Fruit fly (Drosophila melanogaster) whole organism, pupa: ENCODE results near the gene CG34303.

Experiments
- CG10348 ChIP-seq: fragments of 200-800 bp; sonication (Bioruptor generic); IDR thresholded peaks from 2 replicates; pipeline ENCODE4 v1.3.6; 2022; ENCODE audit warnings: missing biosample characterization, missing genetic modification characterization
- CG12605 ChIP-seq: fragments of 200-800 bp; sonication (Bioruptor generic); IDR thresholded peaks from 2 replicates; pipeline ENCODE4 v1.3.6; 2022; ENCODE audit warnings: missing biosample characterization, missing genetic modification characterization
- CG13204 ChIP-seq: fragments of 200-800 bp; sonication (Bioruptor generic); optimal IDR thresholded peaks from 2 replicates; lab custom pipeline; 2018; ENCODE audit warnings: missing biosample characterization, mild to moderate bottlenecking, missing genetic modification characterization, moderate library complexity
- CG14655 ChIP-seq: fragments of 200-800 bp; sonication (Bioruptor generic); optimal IDR thresholded peaks from 3 replicates; lab custom pipeline; 2017; ENCODE audit warnings: mild to moderate bottlenecking, missing biosample characterization, missing genetic modification reagents, missing genetic modification characterization
- CG15710 ChIP-seq: fragments of 200-800 bp; sonication (Bioruptor generic); optimal IDR thresholded peaks from 2 replicates; lab custom pipeline; 2018; ENCODE audit warnings: missing biosample characterization, mild to moderate bottlenecking, missing genetic modification characterization, moderate library complexity
- CG17806 ChIP-seq: fragments of 200-800 bp; sonication (Bioruptor generic); optimal IDR thresholded peaks from 2 replicates; lab custom pipeline; 2018; ENCODE audit warnings: missing biosample characterization, mild to moderate bottlenecking, missing genetic modification characterization, moderate library complexity
- CG32121 ChIP-seq: fragments of 200-800 bp; sonication (Bioruptor generic); IDR thresholded peaks from 2 replicates; pipeline ENCODE4 v1.3.6; 2022; ENCODE audit warnings: missing biosample characterization, missing genetic modification characterization
- CG34367 ChIP-seq: fragments of 200-800 bp; sonication (Bioruptor generic); optimal IDR thresholded peaks from 2 replicates; lab custom pipeline; 2018; ENCODE audit warnings: missing biosample characterization, mild to moderate bottlenecking, missing genetic modification characterization
- CG4496 ChIP-seq: fragments of 200-800 bp; sonication (Bioruptor generic); IDR thresholded peaks from 3 replicates; pipeline ENCODE4 v1.3.6; 2022; ENCODE audit warnings: missing biosample characterization, missing genetic modification characterization
- CG8159 ChIP-seq: fragments of 200-800 bp; sonication (Bioruptor generic); optimal IDR thresholded peaks from 3 replicates; lab custom pipeline; 2018; ENCODE audit warnings: missing biosample characterization, mild to moderate bottlenecking, missing genetic modification characterization, moderate library complexity
- CG8301 ChIP-seq: fragments of 200-800 bp; sonication (Bioruptor generic); optimal IDR thresholded peaks from 2 replicates; lab custom pipeline; 2018; ENCODE audit warnings: missing biosample characterization, mild to moderate bottlenecking, missing genetic modification characterization
- CG9948 ChIP-seq: fragments of 200-800 bp; sonication (Bioruptor generic); optimal IDR thresholded peaks from 2 replicates; lab custom pipeline; 2018; ENCODE audit warnings: missing biosample characterization, mild to moderate bottlenecking, missing genetic modification characterization, moderate library complexity
- D1 ChIP-seq: fragments of 200-800 bp; sonication (Bioruptor generic); optimal IDR thresholded peaks from 2 replicates; lab custom pipeline; 2018; ENCODE audit warnings: missing biosample characterization, mild to moderate bottlenecking, missing genetic modification characterization, moderate library complexity
- EcR ChIP-seq: fragments of 200-800 bp; sonication (Bioruptor generic); optimal IDR thresholded peaks from 3 replicates; lab custom pipeline; 2019; ENCODE audit warnings: missing biosample characterization, missing genetic modification characterization, mild to moderate bottlenecking, moderate library complexity, missing genetic modification reagents
- Ets98B ChIP-seq: fragments of 200-800 bp; sonication (Bioruptor generic); IDR thresholded peaks from 2 replicates; pipeline ENCODE4 v1.3.6; 2022; ENCODE audit warnings: missing biosample characterization, missing genetic modification characterization
- Pif1A ChIP-seq: fragments of 200-800 bp; sonication (Bioruptor generic); optimal IDR thresholded peaks from 3 replicates; lab custom pipeline; 2016; ENCODE audit warnings: missing biosample characterization, missing genetic modification characterization
- Pif1B ChIP-seq: fragments of 200-800 bp; sonication (Bioruptor generic); optimal IDR thresholded peaks from 3 replicates; lab custom pipeline; 2016; ENCODE audit warnings: missing biosample characterization, missing genetic modification characterization
- Snoo ChIP-seq: fragments of 200-800 bp; sonication (Bioruptor generic); optimal IDR thresholded peaks from 3 replicates; lab custom pipeline; 2017; ENCODE audit warnings: missing biosample characterization, mild to moderate bottlenecking, missing genetic modification characterization, inconsistent platforms
- fd96Ca ChIP-seq: fragments of 200-800 bp; sonication (Bioruptor generic); IDR thresholded peaks from 3 replicates; pipeline ENCODE4 v1.3.6; 2022; ENCODE audit warnings: missing biosample characterization, missing genetic modification characterization
- gl ChIP-seq: fragments of 200-800 bp; sonication (Bioruptor generic); optimal IDR thresholded peaks from 2 replicates; lab custom pipeline; 2018; ENCODE audit warnings: missing biosample characterization, mild to moderate bottlenecking, missing genetic modification characterization
- rn ChIP-seq: fragments of 200-800 bp; sonication (Bioruptor generic); IDR thresholded peaks from 2 replicates; pipeline ENCODE4 v1.3.6; 2022; ENCODE audit warnings: missing biosample characterization, missing genetic modification characterization

The CG34303 gene

DNA sequence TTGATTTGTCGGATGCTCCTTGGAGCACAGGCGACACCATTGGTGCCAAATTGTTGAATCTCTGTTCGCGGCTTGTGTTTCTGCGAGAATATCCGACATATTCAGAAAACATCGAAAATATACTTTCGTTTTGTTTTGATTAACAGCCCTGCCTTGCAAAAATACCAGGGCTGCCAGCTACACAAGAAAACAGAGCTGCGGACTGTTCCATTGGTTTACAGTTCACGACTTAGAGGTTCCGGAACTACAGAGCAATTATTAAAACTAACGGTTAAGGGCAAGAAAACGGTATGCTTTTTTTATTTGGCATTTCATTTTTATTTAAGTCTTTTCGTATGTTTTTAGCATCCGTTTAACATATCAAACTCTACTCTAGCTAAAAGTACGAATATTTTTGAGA is 9.5 kb upstream of the CG34303 start, which contains the start of gene CG6254:
CG6254 (minus strand) TSS at position 169 of the 400 bp plus-strand sequence.
- TF ChIP-seq rn (GFP tag; lab: Robert Waterston, UW) (no peak), CG13204 (GFP tag; lab: Kevin White, UChicago) (no peak), CG9948 (tag; lab: Kevin White, UChicago) (no peak), CG12605 (GFP tag; lab: Robert Waterston, UW) (no peak), Pif1A (GFP tag; lab: Kevin White, UChicago) (no peak), CG32121 (no peak), Snoo (tag; lab: Kevin White, UChicago) (no peak), CG15710 (tag; lab: Kevin White, UChicago) (no peak), Pif1B (GFP tag; lab: Kevin White, UChicago) (no peak), CG4496 (no peak), Ets98B (GFP tag; lab: Robert Waterston, UW) (no peak), CG8159 (tag; lab: Kevin White, UChicago) (no peak), gl (tag; lab: Kevin White, UChicago) (no peak), CG10348 (GFP tag; lab: Robert Waterston, UW) (no peak), CG34367 (tag; lab: Kevin White, UChicago) (no peak), fd96Ca (GFP tag; lab: Robert Waterston, UW) (no peak), CG17806 (tag; lab: Kevin White, UChicago) (no peak), CG14655 (GFP tag; lab: Kevin White, UChicago) (no peak), EcR (GFP tag; lab: Kevin White, UChicago) (no peak), CG8301 (no peak)

DNA sequence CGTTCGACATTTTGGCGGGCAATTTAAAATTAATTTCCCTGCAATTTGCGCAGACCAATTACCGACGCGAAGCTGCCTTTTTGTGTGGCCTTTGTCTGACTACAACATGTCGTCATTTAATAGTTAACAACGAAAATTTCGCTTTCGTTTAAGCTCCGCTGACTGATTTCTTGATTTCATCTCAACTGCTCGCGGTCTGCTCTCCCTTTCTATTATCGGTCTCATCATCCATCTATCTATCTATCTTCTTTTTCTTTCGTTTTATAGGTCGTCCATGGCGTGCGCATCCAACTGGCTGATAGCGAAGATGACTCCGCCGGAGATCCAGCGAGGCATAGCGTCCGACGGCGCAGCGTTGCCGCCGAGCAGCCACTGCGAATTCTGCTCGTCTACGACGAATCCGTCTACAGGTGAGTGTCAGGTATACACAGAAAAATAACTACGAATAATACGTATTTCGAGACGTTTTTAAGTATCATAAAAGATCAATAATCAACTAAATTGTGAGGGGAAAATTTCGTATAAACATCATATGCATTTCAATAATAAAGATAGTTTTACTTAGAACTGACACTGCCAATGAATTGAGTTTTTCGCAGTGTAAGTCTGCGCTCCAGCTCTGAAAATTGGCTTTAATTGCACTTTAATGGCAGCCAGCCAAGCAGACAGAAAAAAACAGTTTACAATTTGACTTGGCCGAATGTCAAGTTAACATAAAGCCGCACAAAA is 2.4 kb upstream of the CG34303 start:
- peak; percentile 73 for TF ChIP-seq Ets98B (GFP tag; lab: Robert Waterston, UW)
- TF ChIP-seq CG9948 (tag; lab: Kevin White, UChicago) = no peak
- no peak for TF ChIP-seq D1 (tag; lab: Kevin White, UChicago)
- TF ChIP-seq CG13204 (GFP tag; lab: Kevin White, UChicago) = no peak
- TF ChIP-seq Pif1A (GFP tag; lab: Kevin White, UChicago) = no peak
- TF ChIP-seq CG34367 (tag; lab: Kevin White, UChicago) = no peak
- no peak for TF ChIP-seq EcR (GFP tag; lab: Kevin White, UChicago)
- TF ChIP-seq CG12605 (GFP tag; lab: Robert Waterston, UW) = peak; percentile 56
- peak; percentile 84; the same call in 2 of the 3 replicates for TF ChIP-seq CG4496
- no peak for TF ChIP-seq Pif1B (GFP tag; lab: Kevin White, UChicago)
- peak; percentile 46; the same call in 1 of the 3 replicates for TF ChIP-seq fd96Ca (GFP tag; lab: Robert Waterston, UW)
- no peak for TF ChIP-seq Snoo (tag; lab: Kevin White, UChicago)
- peak; percentile 38; the same call in 1 of the 2 replicates for TF ChIP-seq rn (GFP tag; lab: Robert Waterston, UW)
- no peak for TF ChIP-seq CG8159 (tag; lab: Kevin White, UChicago)
- peak; percentile 74 for TF ChIP-seq CG32121
- TF ChIP-seq CG10348 (GFP tag; lab: Robert Waterston, UW) = no peak
- TF ChIP-seq CG14655 (GFP tag; lab: Kevin White, UChicago) = no peak
- TF ChIP-seq CG8301 = peak; percentile 60
- no peak for TF ChIP-seq CG15710 (tag; lab: Kevin White, UChicago)
- TF ChIP-seq gl (tag; lab: Kevin White, UChicago) = no peak
- TF ChIP-seq CG17806 (tag; lab: Kevin White, UChicago) = peak; percentile 35

dm6 chr3R:10150555-10150954 is 1.1 kb downstream of the CG34303 start:
- TF ChIP-seq CG8301 = no peak
- no peak for TF ChIP-seq gl (tag; lab: Kevin White, UChicago)
- no peak for TF ChIP-seq rn (GFP tag; lab: Robert Waterston, UW)
- TF ChIP-seq CG13204 (GFP tag; lab: Kevin White, UChicago) = no peak
- no peak for TF ChIP-seq Pif1A (GFP tag; lab: Kevin White, UChicago)
- no peak for TF ChIP-seq CG17806 (tag; lab: Kevin White, UChicago)
- TF ChIP-seq CG15710 (tag; lab: Kevin White, UChicago) = no peak
- TF ChIP-seq CG8159 (tag; lab: Kevin White, UChicago) = no peak
- TF ChIP-seq CG12605 (GFP tag; lab: Robert Waterston, UW) = no peak
- TF ChIP-seq CG34367 (tag; lab: Kevin White, UChicago) = no peak
- TF ChIP-seq CG14655 (GFP tag; lab: Kevin White, UChicago) = no peak
- TF ChIP-seq Pif1B (GFP tag; lab: Kevin White, UChicago) = no peak
- TF ChIP-seq CG9948 (tag; lab: Kevin White, UChicago) = no peak
- TF ChIP-seq Snoo (tag; lab: Kevin White, UChicago) = no peak
- TF ChIP-seq, all 21 proteins: peak for 0

dm6 chr3R:10149667-10150398 is 1.8 kb downstream of the CG34303 start:
- TF ChIP-seq Snoo (tag; lab: Kevin White, UChicago) (no peak), CG4496 (no peak), CG13204 (GFP tag; lab: Kevin White, UChicago) (no peak), Pif1B (GFP tag; lab: Kevin White, UChicago) (no peak), CG14655 (GFP tag; lab: Kevin White, UChicago) (no peak), fd96Ca (GFP tag; lab: Robert Waterston, UW) (no peak), gl (tag; lab: Kevin White, UChicago) (no peak), CG10348 (GFP tag; lab: Robert Waterston, UW) (no peak), D1 (tag; lab: Kevin White, UChicago) (no peak), CG34367 (tag; lab: Kevin White, UChicago) (no peak)
